Worm (Caenorhabditis elegans): ENCODE measurements around the gene let-858.
A peak's percentile ranks its signal among the peaks of the same experiment; 100 is the strongest.

- TF ChIP-seq ces-1 (GFP tag; optimal IDR thresholded peaks at IDR 0.05) = peak; percentile 16
- TF ChIP-seq lin-39 (tag; optimal IDR thresholded peaks at IDR 0.05) = no peak
- TF ChIP-seq ZK546.5 (tag; optimal IDR thresholded peaks at IDR 0.05) = no peak
- TF ChIP-seq nhr-77 (tag; optimal IDR thresholded peaks at IDR 0.05) = no peak
- TF ChIP-seq nhr-28 (tag; optimal IDR thresholded peaks at IDR 0.05) = no peak
- no peak for TF ChIP-seq hmg-1.1 (GFP tag; IDR thresholded peaks at IDR 0.05)
- TF ChIP-seq unc-62 (GFP tag; optimal IDR thresholded peaks at IDR 0.05 in 1 of 2) = peak in 1 of 2 experiments; percentile 43
- TF ChIP-seq unc-62 (tag; optimal IDR thresholded peaks at IDR 0.05) = no peak
- TF ChIP-seq ama-1 (optimal IDR thresholded peaks at IDR 0.05) = no peak
- no peak for TF ChIP-seq R02D3.7 (tag; optimal IDR thresholded peaks at IDR 0.05)
- TF ChIP-seq ctbp-1 (GFP tag; IDR thresholded peaks at IDR 0.05) = no peak
- no peak for TF ChIP-seq pha-4 (GFP tag; IDR thresholded peaks at IDR 0.05)
- TF ChIP-seq pha-4 (tag; optimal IDR thresholded peaks at IDR 0.05) = no peak
These were observed 31.6 kb upstream of the let-858 start for ce11 chrII:10990592-10990991.
